Fruit fly (Drosophila melanogaster): Measurements from ENCODE around the gene CG12355.

Gene CG12355

DNA sequence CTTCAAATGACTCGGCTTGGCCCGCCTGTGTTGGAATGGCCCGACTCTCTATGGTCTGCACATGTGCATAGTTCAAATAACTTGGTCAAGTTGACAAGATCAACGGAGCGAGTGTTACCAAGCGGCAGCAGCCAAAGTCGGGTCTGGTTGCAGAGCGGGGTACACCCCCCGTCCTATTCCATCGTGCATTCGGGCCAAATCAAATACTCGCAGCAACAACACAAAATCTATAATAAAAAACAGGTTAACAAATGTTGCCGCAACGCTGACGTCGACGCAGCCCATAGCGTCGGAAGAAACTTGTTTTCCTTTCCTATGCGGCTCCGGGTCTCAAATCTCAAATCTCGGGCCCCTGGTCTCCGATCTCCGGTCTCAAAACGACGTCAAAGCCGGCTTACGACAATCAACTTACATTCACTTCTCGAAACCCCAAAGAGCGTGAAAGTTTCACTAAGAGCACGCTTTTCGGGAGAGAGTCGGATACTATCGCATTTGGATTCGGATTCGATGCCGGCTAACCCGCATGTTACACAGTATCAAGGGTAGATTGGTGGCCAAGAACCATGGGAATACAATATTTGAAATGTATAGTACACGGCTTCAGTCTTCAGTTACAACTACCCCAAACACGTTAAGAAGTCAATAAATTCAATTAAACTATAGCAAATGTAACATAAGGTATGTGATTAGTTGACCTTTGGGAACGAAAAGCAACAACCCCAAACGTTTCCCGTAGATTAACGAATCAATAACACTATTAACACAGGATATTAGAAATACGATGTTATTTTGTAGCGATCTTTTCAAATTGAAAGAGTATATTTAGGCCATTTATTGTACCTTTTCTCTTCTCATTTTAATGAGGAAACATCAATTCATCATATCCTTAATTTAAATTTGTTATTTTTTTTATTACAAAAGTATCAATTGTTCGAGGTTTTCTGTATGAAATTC lies 39.2 kb upstream of the CG12355 start:
- TF ChIP-seq gl (tag; optimal IDR thresholded peaks at IDR 0.05) (no peak), rn (GFP tag; IDR thresholded peaks at IDR 0.05) (no peak), CG4496 (GFP tag; IDR thresholded peaks at IDR 0.05) (peak; percentile 48; the same call in 2 of the 3 replicates), Pif1A (GFP tag; optimal IDR thresholded peaks at IDR 0.05) (peak; percentile 69), Pif1B (GFP tag; optimal IDR thresholded peaks at IDR 0.05) (peak; percentile 42), CG13204 (GFP tag; optimal IDR thresholded peaks at IDR 0.05) (no peak), D1 (tag; optimal IDR thresholded peaks at IDR 0.05) (no peak), CG12605 (GFP tag; IDR thresholded peaks at IDR 0.05) (0 out of 2 replicates have a peak, but pooled peaks have one; percentile 9), Ets98B (GFP tag; IDR thresholded peaks at IDR 0.05) (no peak), CG15710 (tag; optimal IDR thresholded peaks at IDR 0.05) (peak; percentile 73), CG8159 (tag; optimal IDR thresholded peaks at IDR 0.05) (peak; percentile 69), CG10348 (GFP tag; IDR thresholded peaks at IDR 0.05) (no peak), CG14655 (GFP tag; optimal IDR thresholded peaks at IDR 0.05) (peak; percentile 83), CG32121 (GFP tag; IDR thresholded peaks at IDR 0.05) (0 out of 2 replicates have a peak, but pooled peaks have one; percentile 10), EcR (GFP tag; optimal IDR thresholded peaks at IDR 0.05) (no peak), CG8301 (tag; optimal IDR thresholded peaks at IDR 0.05) (peak; percentile 72), CG34367 (tag; optimal IDR thresholded peaks at IDR 0.05) (peak; percentile 50), CG17806 (tag; optimal IDR thresholded peaks at IDR 0.05) (peak; percentile 59), CG9948 (tag; optimal IDR thresholded peaks at IDR 0.05) (peak; percentile 72), Snoo (tag; optimal IDR thresholded peaks at IDR 0.05) (peak; percentile 81), fd96Ca (GFP tag; IDR thresholded peaks at IDR 0.05) (peak; percentile 18; the same call in 2 of the 3 replicates)

DNA sequence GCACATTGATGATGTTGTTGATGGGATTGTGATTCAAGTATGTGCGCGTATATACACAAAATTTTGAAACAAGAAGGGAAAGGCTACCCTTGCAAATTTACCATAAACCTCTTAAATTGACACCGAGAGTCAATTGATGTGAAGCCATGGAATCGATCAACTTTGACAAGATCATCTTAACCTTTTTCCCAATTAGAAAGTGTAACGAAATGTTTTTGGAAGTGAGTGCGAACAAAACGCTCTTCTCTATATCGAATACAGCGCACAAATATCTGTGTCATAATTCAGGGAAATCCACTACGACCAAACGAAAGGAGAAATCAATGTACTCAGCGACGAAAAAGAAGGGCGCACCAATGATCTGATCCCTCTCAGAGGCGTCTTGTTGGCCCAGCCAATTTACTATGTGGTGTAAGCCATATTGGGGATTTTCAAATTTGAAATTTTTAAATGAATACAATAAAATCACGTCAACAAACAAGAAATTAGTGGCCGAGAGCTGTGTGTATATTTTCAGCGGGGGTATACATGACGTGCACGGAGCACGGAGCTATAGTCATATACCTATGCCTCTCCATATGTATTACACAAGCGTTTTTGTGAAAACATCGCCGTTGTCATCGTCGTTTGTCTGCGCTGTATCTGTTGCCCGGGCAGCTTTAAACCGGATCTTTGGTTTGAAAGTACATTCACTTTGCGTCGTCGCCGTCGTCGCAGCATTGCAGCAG lies 38.2 kb upstream of the CG12355 start:
- TF ChIP-seq Ets98B (GFP tag; IDR thresholded peaks at IDR 0.05) (peak; percentile 41), CG13204 (GFP tag; optimal IDR thresholded peaks at IDR 0.05) (peak; percentile 33), Pif1A (GFP tag; optimal IDR thresholded peaks at IDR 0.05) (peak; percentile 73), Snoo (tag; optimal IDR thresholded peaks at IDR 0.05) (peak; percentile 62), CG8159 (tag; optimal IDR thresholded peaks at IDR 0.05) (peak; percentile 69), gl (tag; optimal IDR thresholded peaks at IDR 0.05) (peak; percentile 56), CG8301 (tag; optimal IDR thresholded peaks at IDR 0.05) (peak; percentile 70), CG14655 (GFP tag; optimal IDR thresholded peaks at IDR 0.05) (peak; percentile 82), CG4496 (GFP tag; IDR thresholded peaks at IDR 0.05) (peak; percentile 60; the same call in 1 of the 3 replicates), rn (GFP tag; IDR thresholded peaks at IDR 0.05) (no peak), CG34367 (tag; optimal IDR thresholded peaks at IDR 0.05) (peak; percentile 61), D1 (tag; optimal IDR thresholded peaks at IDR 0.05) (peak; percentile 48), CG32121 (GFP tag; IDR thresholded peaks at IDR 0.05) (peak; percentile 23; the same call in 1 of the 2 replicates), CG9948 (tag; optimal IDR thresholded peaks at IDR 0.05) (peak; percentile 79), Pif1B (GFP tag; optimal IDR thresholded peaks at IDR 0.05) (peak; percentile 83), fd96Ca (GFP tag; IDR thresholded peaks at IDR 0.05) (peak; percentile 79; the same call in 2 of the 3 replicates), CG10348 (GFP tag; IDR thresholded peaks at IDR 0.05) (no peak), CG12605 (GFP tag; IDR thresholded peaks at IDR 0.05) (peak; percentile 15; the same call in 1 of the 2 replicates), CG17806 (tag; optimal IDR thresholded peaks at IDR 0.05) (peak; percentile 68), CG15710 (tag; optimal IDR thresholded peaks at IDR 0.05) (peak; percentile 67), EcR (GFP tag; optimal IDR thresholded peaks at IDR 0.05) (peak; percentile 52)

DNA sequence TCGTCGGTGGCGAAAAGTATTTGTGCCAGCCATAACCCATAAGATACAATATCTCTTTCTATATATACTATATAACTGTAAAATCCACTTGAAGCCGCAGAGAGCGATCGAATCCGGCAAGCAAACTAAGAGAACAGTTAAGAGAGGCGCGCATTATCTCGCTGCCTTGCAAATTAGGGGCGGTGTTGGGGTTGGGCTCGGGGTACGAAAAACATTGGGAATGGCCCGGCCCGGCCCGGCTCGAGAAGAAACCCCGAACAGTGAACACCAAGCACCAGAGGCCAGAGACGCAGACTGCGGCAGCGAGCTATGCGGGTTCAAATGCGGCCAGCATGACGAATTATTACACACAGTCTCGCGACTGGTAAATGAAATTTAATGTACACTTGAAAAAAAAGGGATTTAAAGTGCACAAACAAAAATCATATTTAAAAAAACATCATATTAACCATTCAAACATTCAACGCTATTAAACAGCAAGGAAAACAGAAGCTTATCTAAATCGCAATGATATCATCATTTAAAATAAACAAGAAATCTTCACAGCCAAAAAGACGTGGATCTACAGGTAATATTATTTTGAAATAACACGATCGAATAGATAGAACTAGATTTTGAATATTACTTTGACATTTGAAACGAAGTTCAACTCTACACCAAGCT lies 37.1 kb upstream of the CG12355 start:
- TF ChIP-seq gl (tag; optimal IDR thresholded peaks at IDR 0.05) (no peak), CG8301 (tag; optimal IDR thresholded peaks at IDR 0.05) (peak; percentile 60), CG4496 (GFP tag; IDR thresholded peaks at IDR 0.05) (peak; percentile 90), CG13204 (GFP tag; optimal IDR thresholded peaks at IDR 0.05) (no peak), CG9948 (tag; optimal IDR thresholded peaks at IDR 0.05) (peak; percentile 45), fd96Ca (GFP tag; IDR thresholded peaks at IDR 0.05) (peak; percentile 51; the same call in 2 of the 3 replicates), D1 (tag; optimal IDR thresholded peaks at IDR 0.05) (no peak), CG10348 (GFP tag; IDR thresholded peaks at IDR 0.05) (0 out of 2 replicates have a peak, but pooled peaks have one; percentile 6), CG12605 (GFP tag; IDR thresholded peaks at IDR 0.05) (peak; percentile 40), Snoo (tag; optimal IDR thresholded peaks at IDR 0.05) (peak; percentile 3), CG8159 (tag; optimal IDR thresholded peaks at IDR 0.05) (peak; percentile 63), EcR (GFP tag; optimal IDR thresholded peaks at IDR 0.05) (peak; percentile 73), CG15710 (tag; optimal IDR thresholded peaks at IDR 0.05) (peak; percentile 9), CG32121 (GFP tag; IDR thresholded peaks at IDR 0.05) (peak; percentile 50; the same call in 1 of the 2 replicates), Ets98B (GFP tag; IDR thresholded peaks at IDR 0.05) (peak; percentile 64; the same call in 1 of the 2 replicates), CG17806 (tag; optimal IDR thresholded peaks at IDR 0.05) (peak; percentile 4), CG14655 (GFP tag; optimal IDR thresholded peaks at IDR 0.05) (peak; percentile 79), rn (GFP tag; IDR thresholded peaks at IDR 0.05) (0 out of 2 replicates have a peak, but pooled peaks have one; percentile 31), Pif1A (GFP tag; optimal IDR thresholded peaks at IDR 0.05) (no peak), Pif1B (GFP tag; optimal IDR thresholded peaks at IDR 0.05) (no peak), CG34367 (tag; optimal IDR thresholded peaks at IDR 0.05) (no peak)
